Worm (Caenorhabditis elegans): ENCODE data around the gene algn-14.

Gene algn-14

DNA sequence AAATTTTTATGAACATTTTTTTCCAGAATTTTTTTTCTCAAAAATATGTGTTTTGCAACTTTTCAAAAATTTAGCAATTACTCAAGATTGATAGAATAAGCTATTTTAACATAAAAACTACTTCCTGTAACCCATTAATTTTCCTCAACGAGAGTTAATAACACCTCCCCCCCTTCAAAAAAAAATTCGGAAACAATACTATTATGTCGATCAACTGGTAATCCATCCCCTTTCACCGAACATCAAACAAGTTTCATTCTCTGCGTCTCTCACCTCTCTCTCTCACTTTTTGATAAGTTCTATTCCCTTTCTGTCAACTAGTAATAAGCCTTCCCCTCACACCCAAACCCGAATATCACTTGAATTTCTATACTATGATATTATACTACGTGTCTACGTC, 19.3 kb downstream of the algn-14 start, which contains the start of gene glct-6:
glct-6 (plus strand) TSS at position 301 of the 400 bp plus-strand sequence.
- peak; percentile 59 for TF ChIP-seq aha-1 (tag)
- TF ChIP-seq F26F4.8 (GFP tag; conservative IDR thresholded peaks at IDR 0.05): no peak

DNA sequence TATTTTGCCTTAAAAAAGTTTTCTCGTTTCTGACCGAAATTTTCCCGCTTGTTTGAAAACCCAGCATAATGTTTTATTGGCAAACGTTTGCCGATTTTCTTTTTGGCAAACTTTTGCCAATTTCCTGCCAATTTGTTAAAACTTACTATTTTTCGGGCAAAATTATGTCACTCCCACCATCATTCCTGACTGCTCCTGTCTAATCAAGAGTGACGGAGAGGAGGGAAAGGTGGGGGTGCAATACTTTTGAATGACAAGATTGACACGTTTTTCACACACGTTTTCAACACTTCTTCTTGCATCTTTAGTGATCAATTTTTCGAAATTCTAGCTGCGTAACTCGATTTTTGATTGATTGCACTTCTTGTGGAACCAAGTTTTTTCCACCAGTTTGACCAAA, 21.7 kb downstream of the algn-14 start:
- peak in 1 of 2 experiments; percentile 98 for TF ChIP-seq unc-62 (GFP tag; optimal IDR thresholded peaks at IDR 0.05 in 1 of 2)
- no peak for TF ChIP-seq unc-62 (tag; optimal IDR thresholded peaks at IDR 0.05)
- no peak for TF ChIP-seq dmd-9 (GFP tag; IDR thresholded peaks at IDR 0.05)
- peak; percentile 89 for TF ChIP-seq aha-1 (tag)

ce11 chrIV:3774160-3774559, 29.1 kb downstream of the algn-14 start:
- no peak for TF ChIP-seq F44E2.7 (GFP tag; IDR thresholded peaks at IDR 0.05)
- TF ChIP-seq zip-11 (GFP tag; IDR thresholded peaks at IDR 0.05): no peak
- peak; percentile 28 for TF ChIP-seq aha-1 (tag)
- TF ChIP-seq unc-62 (GFP tag; optimal IDR thresholded peaks at IDR 0.05 in 1 of 2): no peak
- no peak for TF ChIP-seq unc-62 (tag; optimal IDR thresholded peaks at IDR 0.05)
- no peak for TF ChIP-seq ztf-7 (tag; optimal IDR thresholded peaks at IDR 0.05)
- TF ChIP-seq madf-5 (GFP tag; IDR thresholded peaks at IDR 0.05): no peak
- no peak for TF ChIP-seq dmd-6 (GFP tag; IDR thresholded peaks at IDR 0.05)

DNA sequence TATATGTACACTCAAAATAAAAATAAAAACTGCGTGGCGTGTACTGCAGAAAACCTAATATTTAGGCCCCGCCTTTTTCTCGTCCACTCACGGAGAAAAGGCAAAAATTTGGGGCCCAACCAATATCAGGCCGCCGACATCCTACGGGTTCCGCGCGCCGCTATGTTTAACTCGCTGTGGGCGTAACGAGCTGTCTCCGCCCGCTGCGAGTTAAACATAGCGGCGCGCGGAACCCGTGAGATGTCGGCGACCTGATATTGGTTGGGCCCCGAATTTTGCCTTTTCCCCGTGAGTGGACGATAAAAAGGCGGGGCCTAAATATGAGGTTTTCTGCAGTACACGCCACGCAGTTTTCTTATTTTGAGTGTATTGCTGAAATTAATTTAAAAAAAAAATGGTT, 32.0 kb downstream of the algn-14 start:
- TF ChIP-seq lin-38 (GFP tag; IDR thresholded peaks at IDR 0.05) (peak; percentile 40; the same call in 1 of the 2 replicates), mxl-2 (GFP tag; conservative IDR thresholded peaks at IDR 0.05) (0 out of 2 replicates have a peak, but pooled peaks have one; percentile 10)

DNA sequence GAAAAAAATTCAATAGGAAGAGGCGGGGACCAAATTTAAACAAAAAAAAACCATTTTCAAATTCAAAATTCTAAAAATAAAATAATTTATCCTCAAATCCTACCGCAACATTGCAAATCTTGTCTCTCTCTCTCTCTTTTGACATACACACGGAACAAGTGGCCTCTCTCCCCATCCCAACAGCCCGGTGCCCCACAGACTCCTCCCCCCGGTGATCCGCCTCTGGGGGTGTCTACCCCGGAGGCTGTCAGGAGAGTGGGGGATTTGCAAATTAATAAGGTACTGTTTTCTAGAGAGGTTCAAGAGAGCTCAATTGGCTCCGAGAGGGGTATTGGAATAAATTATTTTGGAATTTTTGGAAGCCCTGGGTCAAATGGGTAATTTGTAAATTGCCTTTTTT, 35.5 kb downstream of the algn-14 start:
- TF ChIP-seq set-16 (GFP tag; IDR thresholded peaks at IDR 0.05) (peak; percentile 58), hmg-1.1 (GFP tag; IDR thresholded peaks at IDR 0.05) (no peak), spr-1 (tag; optimal IDR thresholded peaks at IDR 0.05) (no peak), daf-19 (GFP tag; conservative IDR thresholded peaks at IDR 0.05) (no peak), mdt-29 (GFP tag; IDR thresholded peaks at IDR 0.05) (no peak)

DNA sequence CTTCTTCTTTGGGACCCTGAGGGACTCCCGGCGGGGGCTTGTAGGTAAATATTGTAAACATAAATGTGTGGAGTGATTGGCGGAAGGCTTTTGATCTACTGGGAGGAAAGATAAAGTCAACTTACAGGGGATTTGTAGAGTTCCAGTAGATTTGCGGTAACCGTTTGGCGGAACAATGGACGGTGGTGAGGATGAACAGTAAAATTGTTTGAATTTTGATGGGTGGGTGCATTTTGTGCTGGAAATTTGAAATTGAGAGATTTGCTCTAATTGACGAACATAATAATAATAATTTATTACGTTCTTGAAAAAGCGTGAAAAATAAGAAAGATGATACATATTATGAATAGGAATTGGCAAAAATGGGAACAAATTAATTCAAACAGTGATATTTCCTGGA, 36.6 kb downstream of the algn-14 start, which contains the start of gene vab-2:
vab-2 (minus strand) TSS at position 238 of the 400 bp plus-strand sequence.
- peak; percentile 92 for TF ChIP-seq aha-1 (tag)
- no peak for TF ChIP-seq daf-8 (GFP tag; IDR thresholded peaks at IDR 0.05)
- no peak for TF ChIP-seq mdl-1 (tag; optimal IDR thresholded peaks at IDR 0.05)
- TF ChIP-seq spr-1 (tag; optimal IDR thresholded peaks at IDR 0.05): no peak

DNA sequence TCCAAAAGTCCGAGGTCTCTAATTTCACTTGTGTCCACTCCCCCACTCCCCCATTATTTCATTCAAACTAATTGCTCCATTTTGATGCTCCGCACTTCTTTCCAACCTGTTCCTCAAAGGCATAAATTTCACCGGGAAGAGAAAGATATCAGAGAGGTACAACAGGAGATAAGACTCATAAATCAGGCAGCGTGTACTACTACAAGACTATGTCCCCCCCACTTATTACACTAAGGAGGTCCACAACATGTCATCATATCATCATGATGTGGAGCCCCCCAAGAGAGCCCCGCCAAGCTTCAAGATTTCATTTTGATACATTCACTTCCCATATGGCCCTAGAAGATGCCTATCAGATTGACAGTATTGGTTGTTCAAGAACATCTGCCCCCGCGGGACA, 37.8 kb downstream of the algn-14 start:
- no peak for TF ChIP-seq cey-2 (tag; optimal IDR thresholded peaks at IDR 0.05; ENCODE audit: borderline replicate concordance, insufficient read depth)
- TF ChIP-seq lsy-2 (tag; optimal IDR thresholded peaks at IDR 0.05): no peak
- TF ChIP-seq snpc-1.2 (GFP tag; IDR thresholded peaks at IDR 0.05): no peak
- no peak for TF ChIP-seq R02D3.7 (tag; optimal IDR thresholded peaks at IDR 0.05)
- no peak for TF ChIP-seq vab-7 (GFP tag; IDR thresholded peaks at IDR 0.05)
- no peak for TF ChIP-seq nhr-237 (tag; optimal IDR thresholded peaks at IDR 0.05)
- no peak for TF ChIP-seq F10B5.3 (tag; optimal IDR thresholded peaks at IDR 0.05)
- no peak for TF ChIP-seq zip-11 (GFP tag; IDR thresholded peaks at IDR 0.05)
- TF ChIP-seq ama-1 (optimal IDR thresholded peaks at IDR 0.05): no peak
- no peak for TF ChIP-seq hlh-30 (tag; optimal IDR thresholded peaks at IDR 0.05; ENCODE audit: insufficient read depth)
- no peak for TF ChIP-seq daf-16 (GFP tag; optimal IDR thresholded peaks at IDR 0.05)
- no peak for TF ChIP-seq daf-16 (tag; optimal IDR thresholded peaks at IDR 0.05)
- TF ChIP-seq rbr-2 (tag; optimal IDR thresholded peaks at IDR 0.05): no peak
- TF ChIP-seq F44E2.7 (GFP tag; IDR thresholded peaks at IDR 0.05): no peak
- TF ChIP-seq ceh-20 (GFP tag; IDR thresholded peaks at IDR 0.05): no peak
- TF ChIP-seq lin-38 (GFP tag; IDR thresholded peaks at IDR 0.05): no peak
- no peak for TF ChIP-seq zfp-2 (tag; optimal IDR thresholded peaks at IDR 0.05)
- TF ChIP-seq nhr-25 (tag; optimal IDR thresholded peaks at IDR 0.05; ENCODE audit: borderline replicate concordance, insufficient read depth): no peak
- TF ChIP-seq snpc-4 (tag; optimal IDR thresholded peaks at IDR 0.05): no peak
- TF ChIP-seq nhr-10 (tag; optimal IDR thresholded peaks at IDR 0.05): no peak
- TF ChIP-seq hmg-1.1 (GFP tag; IDR thresholded peaks at IDR 0.05): no peak

All from whole organism, L4 larva.